Fruit fly (Drosophila melanogaster) whole organism, adult: ENCODE data around the gene CG43078.

Experiments
- CG11617 ChIP-seq: fragments of 200-800 bp; sonication (Bioruptor generic); optimal IDR thresholded peaks from 2 replicates; lab custom pipeline; 2017; ENCODE audit warnings: mild to moderate bottlenecking, missing biosample characterization, missing genetic modification reagents, missing genetic modification characterization
- CG12768 ChIP-seq: fragments of 200-800 bp; sonication (Bioruptor generic); optimal IDR thresholded peaks from 2 replicates; lab custom pipeline; 2017; ENCODE audit warnings: missing biosample characterization, missing genetic modification characterization, mild to moderate bottlenecking, moderate library complexity, missing genetic modification reagents
- CG14711 ChIP-seq: fragments of 200-800 bp; sonication (Bioruptor generic); optimal IDR thresholded peaks from 2 replicates; lab custom pipeline; 2018; ENCODE audit warnings: missing biosample characterization, mild to moderate bottlenecking, missing genetic modification characterization, moderate library complexity
- CG1620 ChIP-seq: fragments of 200-800 bp; sonication (Bioruptor generic); optimal IDR thresholded peaks from 2 replicates; lab custom pipeline; 2016; ENCODE audit warnings: missing biosample characterization, missing genetic modification characterization
- CG33017 ChIP-seq: fragments of 200-800 bp; sonication (Bioruptor generic); optimal IDR thresholded peaks from 2 replicates; lab custom pipeline; 2018; ENCODE audit warnings: missing biosample characterization, mild to moderate bottlenecking, missing genetic modification characterization, moderate library complexity
- CG5204 ChIP-seq: fragments of 200-800 bp; sonication (Bioruptor generic); optimal IDR thresholded peaks from 2 replicates; lab custom pipeline; 2016; ENCODE audit warnings: missing biosample characterization, missing genetic modification characterization
- CG7045 ChIP-seq: fragments of 200-800 bp; sonication (Bioruptor generic); optimal IDR thresholded peaks from 2 replicates; lab custom pipeline; 2017; ENCODE audit warnings: missing biosample characterization, mild to moderate bottlenecking, missing genetic modification characterization
- CG7101 ChIP-seq: fragments of 200-800 bp; sonication (Bioruptor generic); optimal IDR thresholded peaks from 2 replicates; lab custom pipeline; 2018; ENCODE audit warnings: missing biosample characterization, mild to moderate bottlenecking, missing genetic modification characterization, moderate library complexity
- Clk ChIP-seq: fragments of 200-800 bp; sonication (Bioruptor generic); optimal IDR thresholded peaks from 2 replicates; lab custom pipeline; 2017; ENCODE audit warnings: missing biosample characterization, missing genetic modification characterization
- Crg-1 ChIP-seq: fragments of 200-800 bp; sonication (Bioruptor generic); optimal IDR thresholded peaks from 2 replicates; lab custom pipeline; 2016; ENCODE audit warnings: missing biosample characterization, missing genetic modification characterization
- Hr96 ChIP-seq: fragments of 200-800 bp; sonication (Bioruptor generic); optimal IDR thresholded peaks from 2 replicates; lab custom pipeline; 2016; ENCODE audit warnings: missing biosample characterization, missing genetic modification characterization
- Mnt ChIP-seq: fragments of 200-800 bp; sonication (Bioruptor generic); optimal IDR thresholded peaks from 2 replicates; lab custom pipeline; 2016; ENCODE audit warnings: missing biosample characterization, mild to moderate bottlenecking, missing genetic modification characterization
- bab1 ChIP-seq: fragments of 200-800 bp; sonication (Bioruptor generic); optimal IDR thresholded peaks from 3 replicates; lab custom pipeline; 2019; ENCODE audit warnings: missing biosample characterization, mild to moderate bottlenecking, missing genetic modification characterization, moderate library complexity
- cic ChIP-seq: fragments of 200-800 bp; sonication (Bioruptor generic); optimal IDR thresholded peaks from 2 replicates; lab custom pipeline; 2017; ENCODE audit warnings: missing biosample characterization, mild to moderate bottlenecking, missing genetic modification characterization, moderate library complexity
- cnc ChIP-seq, 2 experiments: fragments of >200 bp; optimal IDR thresholded peaks; 2 replicates each; lab custom pipeline; 2017
- kay ChIP-seq: fragments of 200-800 bp; sonication (Bioruptor generic); peaks from one replicate; lab custom pipeline; 2016; ENCODE audit warnings: missing biosample characterization, missing genetic modification characterization, borderline replicate concordance
- ovo ChIP-seq: fragments of 200-800 bp; sonication (Bioruptor generic); optimal IDR thresholded peaks from 2 replicates; lab custom pipeline; 2016; ENCODE audit warnings: missing biosample characterization, missing genetic modification characterization
- pad ChIP-seq: fragments of 200-800 bp; sonication (Bioruptor generic); optimal IDR thresholded peaks from 3 replicates; lab custom pipeline; 2017; ENCODE audit warnings: missing biosample characterization, missing genetic modification characterization, mild to moderate bottlenecking, moderate library complexity, missing genetic modification reagents
- tj ChIP-seq: fragments of 200-800 bp; sonication (Bioruptor generic); optimal IDR thresholded peaks from 3 replicates; lab custom pipeline; 2017; ENCODE audit warnings: missing biosample characterization, mild to moderate bottlenecking, missing genetic modification characterization, moderate library complexity
- toe ChIP-seq: fragments of 200-800 bp; sonication (Bioruptor generic); optimal IDR thresholded peaks from 2 replicates; lab custom pipeline; 2016; ENCODE audit warnings: missing biosample characterization, missing genetic modification characterization

The CG43078 gene

DNA sequence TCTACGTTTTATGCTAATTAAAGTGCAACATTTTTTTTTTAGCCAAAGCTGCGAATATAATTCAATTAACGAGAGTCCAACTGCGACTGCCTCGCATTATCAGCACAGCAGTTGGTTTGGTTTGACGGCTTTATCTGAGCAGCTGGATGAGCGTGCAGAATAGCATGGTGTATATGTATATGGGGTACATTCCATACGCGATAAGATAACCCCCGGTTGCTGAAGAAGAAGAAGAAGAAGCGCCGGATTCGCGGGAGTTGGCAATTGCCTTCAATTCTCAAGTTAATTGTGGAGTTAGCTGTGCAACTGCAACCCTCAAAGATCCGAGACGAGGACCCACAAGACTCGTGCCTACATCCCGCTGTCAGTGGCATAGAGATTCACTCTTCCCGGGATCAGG is 31.1 kb upstream of the CG43078 start:
- TF ChIP-seq CG7045 (no peak), CG12768 (GFP tag; lab: Kevin White, UChicago) (peak; percentile 9)

dm6 chr3L:8546355-8546771 is 30.2 kb upstream of the CG43078 start:
- TF ChIP-seq CG7045 (peak; percentile 4), Hr96 (no peak), CG33017 (tag; lab: Kevin White, UChicago) (peak; percentile 56), Clk (GFP tag; lab: Kevin White, UChicago) (peak; percentile 12), toe (GFP tag; lab: Kevin White, UChicago) (peak; percentile 48), CG14711 (peak; percentile 28), kay (GFP tag; lab: Kevin White, UChicago) (peak; percentile 97), tj (GFP tag; lab: Kevin White, UChicago) (peak; percentile 65), ovo (no peak), CG5204 (no peak), Crg-1 (GFP tag; lab: Kevin White, UChicago) (peak; percentile 25), bab1 (GFP tag; lab: Kevin White, UChicago) (peak; percentile 21), CG1620 (GFP tag; lab: Kevin White, UChicago) (peak; percentile 30), pad (GFP tag; lab: Kevin White, UChicago) (peak; percentile 43), CG7101 (tag; lab: Kevin White, UChicago) (peak; percentile 47), CG11617 (GFP tag; lab: Kevin White, UChicago) (peak; percentile 49), Mnt (GFP tag; lab: Kevin White, UChicago) (peak; percentile 86), cnc (optimal IDR thresholded peaks at IDR 0.05; lab: Kevin White, UChicago) (no peak), CG12768 (GFP tag; lab: Kevin White, UChicago) (peak; percentile 67), cic (GFP tag; lab: Kevin White, UChicago) (peak; percentile 66)

DNA sequence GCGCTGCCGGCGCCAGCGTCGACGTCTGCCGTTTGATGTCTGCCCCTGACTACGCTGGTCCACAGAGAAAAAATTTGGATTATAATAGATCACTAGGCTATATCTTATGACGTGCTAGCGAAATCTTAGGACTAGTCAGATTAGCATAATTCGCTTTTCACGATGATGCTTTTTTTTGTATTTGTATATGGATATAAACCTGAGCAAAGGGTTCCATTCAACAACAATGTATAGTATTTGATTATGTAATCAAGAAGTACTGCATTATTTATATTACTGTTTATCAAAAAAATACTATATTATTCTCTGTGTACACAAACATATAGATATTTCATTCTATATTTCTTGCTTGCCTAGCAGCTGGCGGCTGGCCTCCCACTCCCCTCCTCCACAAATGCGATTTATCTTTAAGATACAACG is 29.5 kb upstream of the CG43078 start:
- TF ChIP-seq pad (GFP tag; lab: Kevin White, UChicago) (peak; percentile 14), cnc (optimal IDR thresholded peaks at IDR 0.05; lab: Kevin White, UChicago) (no peak), cic (GFP tag; lab: Kevin White, UChicago) (peak; percentile 81), CG7101 (tag; lab: Kevin White, UChicago) (peak; percentile 73), CG33017 (tag; lab: Kevin White, UChicago) (peak; percentile 65), Hr96 (no peak), tj (GFP tag; lab: Kevin White, UChicago) (peak; percentile 30), Clk (GFP tag; lab: Kevin White, UChicago) (no peak), CG12768 (GFP tag; lab: Kevin White, UChicago) (peak; percentile 16), Mnt (GFP tag; lab: Kevin White, UChicago) (no peak), CG11617 (GFP tag; lab: Kevin White, UChicago) (peak; percentile 41), CG7045 (peak; percentile 37), bab1 (GFP tag; lab: Kevin White, UChicago) (no peak), ovo (no peak), CG5204 (peak; percentile 29), CG14711 (peak; percentile 52), kay (GFP tag; lab: Kevin White, UChicago) (peak; percentile 91), toe (GFP tag; lab: Kevin White, UChicago) (peak; percentile 43), Crg-1 (GFP tag; lab: Kevin White, UChicago) (no peak), CG1620 (GFP tag; lab: Kevin White, UChicago) (no peak)

dm6 chr3L:8549183-8549890 is 27.3 kb upstream of the CG43078 start:
- TF ChIP-seq CG5204 (no peak), tj (GFP tag; lab: Kevin White, UChicago) (peak; percentile 97), CG1620 (GFP tag; lab: Kevin White, UChicago) (no peak), Mnt (GFP tag; lab: Kevin White, UChicago) (no peak), CG14711 (peak; percentile 46), ovo (no peak), bab1 (GFP tag; lab: Kevin White, UChicago) (peak; percentile 28), CG7101 (tag; lab: Kevin White, UChicago) (peak; percentile 33), Hr96 (no peak)

dm6 chr3L:8550836-8551235 is 25.8 kb upstream of the CG43078 start:
- TF ChIP-seq Hr96 (no peak), CG7101 (tag; lab: Kevin White, UChicago) (no peak), bab1 (GFP tag; lab: Kevin White, UChicago) (no peak), kay (GFP tag; lab: Kevin White, UChicago) (no peak), ovo (no peak), Mnt (GFP tag; lab: Kevin White, UChicago) (no peak), CG14711 (no peak), CG33017 (tag; lab: Kevin White, UChicago) (no peak), tj (GFP tag; lab: Kevin White, UChicago) (no peak), CG11617 (GFP tag; lab: Kevin White, UChicago) (no peak), pad (GFP tag; lab: Kevin White, UChicago) (no peak), Clk (GFP tag; lab: Kevin White, UChicago) (no peak), CG1620 (GFP tag; lab: Kevin White, UChicago) (no peak), CG7045 (no peak), cnc (optimal IDR thresholded peaks at IDR 0.05; lab: Kevin White, UChicago) (no peak), Crg-1 (GFP tag; lab: Kevin White, UChicago) (no peak), CG5204 (no peak), toe (GFP tag; lab: Kevin White, UChicago) (no peak)

DNA sequence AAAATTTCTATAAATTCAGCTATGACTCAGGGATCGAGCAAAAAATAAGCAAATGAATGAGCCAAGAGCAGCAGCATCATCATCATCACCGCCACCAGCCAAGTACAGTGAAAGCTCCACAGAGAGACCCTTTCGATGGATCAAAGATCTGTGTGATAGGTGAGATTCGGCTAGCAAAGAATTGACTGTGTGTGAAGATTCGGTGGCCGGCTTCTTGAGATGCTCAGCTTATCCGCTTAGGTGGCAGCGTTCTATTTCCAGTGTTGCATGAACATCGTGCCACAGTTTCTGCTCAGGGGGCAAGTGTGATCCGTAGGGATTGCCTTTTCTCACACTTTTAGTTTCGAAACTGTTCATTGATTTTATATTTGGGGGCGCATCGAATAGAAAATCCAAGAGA is 23.5 kb upstream of the CG43078 start:
- TF ChIP-seq ovo = no peak
- TF ChIP-seq CG7045 = no peak
- no peak for TF ChIP-seq CG7101 (tag; lab: Kevin White, UChicago)
- no peak for TF ChIP-seq CG11617 (GFP tag; lab: Kevin White, UChicago)
- TF ChIP-seq CG1620 (GFP tag; lab: Kevin White, UChicago) = no peak
- TF ChIP-seq toe (GFP tag; lab: Kevin White, UChicago) = no peak
- no peak for TF ChIP-seq tj (GFP tag; lab: Kevin White, UChicago)
- TF ChIP-seq pad (GFP tag; lab: Kevin White, UChicago) = no peak
- TF ChIP-seq kay (GFP tag; lab: Kevin White, UChicago) = no peak
